Worm (Caenorhabditis elegans): ENCODE measurements around the gene Y73B6BL.270.
"Not testable (repeated sequence)": the region's sequence is repeated elsewhere in the genome, so short reads cannot be mapped to it uniquely, and the experiment has no call there.

DNA sequence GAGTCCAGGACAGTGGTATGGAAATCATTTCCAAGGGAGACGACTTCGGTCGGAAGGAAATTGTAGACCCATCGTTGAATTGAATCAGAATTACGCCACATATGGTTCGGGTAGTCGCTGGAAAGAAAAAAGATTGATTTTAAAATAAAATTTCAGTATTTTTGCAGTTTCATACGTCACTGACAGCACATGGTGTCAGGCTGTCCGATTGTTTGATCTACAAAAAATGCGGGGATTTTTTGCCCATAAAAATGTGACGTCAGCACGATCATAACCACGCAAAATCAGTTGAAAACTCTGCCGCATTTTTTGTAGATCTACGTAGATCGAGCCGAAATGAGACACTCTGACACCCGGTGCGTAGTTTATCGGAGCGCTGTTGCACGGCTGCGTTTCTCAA is 47.8 kb upstream of the Y73B6BL.270 start, which contains the start of gene Y73B6BL.12:
- TF ChIP-seq fkh-10 (GFP tag; optimal IDR thresholded peaks at IDR 0.05); ama-1 (optimal IDR thresholded peaks at IDR 0.05); snpc-4 (tag; optimal IDR thresholded peaks at IDR 0.05); nhr-11 (tag; optimal IDR thresholded peaks at IDR 0.05); nhr-237 (tag; optimal IDR thresholded peaks at IDR 0.05): not testable (repeated sequence)
